Fruit fly (Drosophila melanogaster) whole organism, adult: Measurements from ENCODE around the gene FipoQ.

Source experiments
- CG11617 ChIP-seq: fragments of 200-800 bp; sonication (Bioruptor generic); optimal IDR thresholded peaks from 2 replicates; lab custom pipeline; 2017; ENCODE audit warnings: mild to moderate bottlenecking, missing biosample characterization, missing genetic modification reagents, missing genetic modification characterization
- CG12768 ChIP-seq: fragments of 200-800 bp; sonication (Bioruptor generic); optimal IDR thresholded peaks from 2 replicates; lab custom pipeline; 2017; ENCODE audit warnings: missing biosample characterization, missing genetic modification characterization, mild to moderate bottlenecking, moderate library complexity, missing genetic modification reagents
- CG14711 ChIP-seq: fragments of 200-800 bp; sonication (Bioruptor generic); optimal IDR thresholded peaks from 2 replicates; lab custom pipeline; 2018; ENCODE audit warnings: missing biosample characterization, mild to moderate bottlenecking, missing genetic modification characterization, moderate library complexity
- CG1620 ChIP-seq: fragments of 200-800 bp; sonication (Bioruptor generic); optimal IDR thresholded peaks from 2 replicates; lab custom pipeline; 2016; ENCODE audit warnings: missing biosample characterization, missing genetic modification characterization
- CG33017 ChIP-seq: fragments of 200-800 bp; sonication (Bioruptor generic); optimal IDR thresholded peaks from 2 replicates; lab custom pipeline; 2018; ENCODE audit warnings: missing biosample characterization, mild to moderate bottlenecking, missing genetic modification characterization, moderate library complexity
- CG5204 ChIP-seq: fragments of 200-800 bp; sonication (Bioruptor generic); optimal IDR thresholded peaks from 2 replicates; lab custom pipeline; 2016; ENCODE audit warnings: missing biosample characterization, missing genetic modification characterization
- CG7045 ChIP-seq: fragments of 200-800 bp; sonication (Bioruptor generic); optimal IDR thresholded peaks from 2 replicates; lab custom pipeline; 2017; ENCODE audit warnings: missing biosample characterization, mild to moderate bottlenecking, missing genetic modification characterization
- CG7101 ChIP-seq: fragments of 200-800 bp; sonication (Bioruptor generic); optimal IDR thresholded peaks from 2 replicates; lab custom pipeline; 2018; ENCODE audit warnings: missing biosample characterization, mild to moderate bottlenecking, missing genetic modification characterization, moderate library complexity
- Clk ChIP-seq: fragments of 200-800 bp; sonication (Bioruptor generic); optimal IDR thresholded peaks from 2 replicates; lab custom pipeline; 2017; ENCODE audit warnings: missing biosample characterization, missing genetic modification characterization
- Crg-1 ChIP-seq: fragments of 200-800 bp; sonication (Bioruptor generic); optimal IDR thresholded peaks from 2 replicates; lab custom pipeline; 2016; ENCODE audit warnings: missing biosample characterization, missing genetic modification characterization
- Hr96 ChIP-seq: fragments of 200-800 bp; sonication (Bioruptor generic); optimal IDR thresholded peaks from 2 replicates; lab custom pipeline; 2016; ENCODE audit warnings: missing biosample characterization, missing genetic modification characterization
- Mnt ChIP-seq: fragments of 200-800 bp; sonication (Bioruptor generic); optimal IDR thresholded peaks from 2 replicates; lab custom pipeline; 2016; ENCODE audit warnings: missing biosample characterization, mild to moderate bottlenecking, missing genetic modification characterization
- bab1 ChIP-seq: fragments of 200-800 bp; sonication (Bioruptor generic); optimal IDR thresholded peaks from 3 replicates; lab custom pipeline; 2019; ENCODE audit warnings: missing biosample characterization, mild to moderate bottlenecking, missing genetic modification characterization, moderate library complexity
- cic ChIP-seq: fragments of 200-800 bp; sonication (Bioruptor generic); optimal IDR thresholded peaks from 2 replicates; lab custom pipeline; 2017; ENCODE audit warnings: missing biosample characterization, mild to moderate bottlenecking, missing genetic modification characterization, moderate library complexity
- cnc ChIP-seq, 2 experiments: fragments of >200 bp; optimal IDR thresholded peaks; 2 replicates each; lab custom pipeline; 2017
- kay ChIP-seq: fragments of 200-800 bp; sonication (Bioruptor generic); peaks from one replicate; lab custom pipeline; 2016; ENCODE audit warnings: missing biosample characterization, missing genetic modification characterization, borderline replicate concordance
- ovo ChIP-seq: fragments of 200-800 bp; sonication (Bioruptor generic); optimal IDR thresholded peaks from 2 replicates; lab custom pipeline; 2016; ENCODE audit warnings: missing biosample characterization, missing genetic modification characterization
- pad ChIP-seq: fragments of 200-800 bp; sonication (Bioruptor generic); optimal IDR thresholded peaks from 3 replicates; lab custom pipeline; 2017; ENCODE audit warnings: missing biosample characterization, missing genetic modification characterization, mild to moderate bottlenecking, moderate library complexity, missing genetic modification reagents
- tj ChIP-seq: fragments of 200-800 bp; sonication (Bioruptor generic); optimal IDR thresholded peaks from 3 replicates; lab custom pipeline; 2017; ENCODE audit warnings: missing biosample characterization, mild to moderate bottlenecking, missing genetic modification characterization, moderate library complexity
- toe ChIP-seq: fragments of 200-800 bp; sonication (Bioruptor generic); optimal IDR thresholded peaks from 2 replicates; lab custom pipeline; 2016; ENCODE audit warnings: missing biosample characterization, missing genetic modification characterization

FipoQ gene

DNA sequence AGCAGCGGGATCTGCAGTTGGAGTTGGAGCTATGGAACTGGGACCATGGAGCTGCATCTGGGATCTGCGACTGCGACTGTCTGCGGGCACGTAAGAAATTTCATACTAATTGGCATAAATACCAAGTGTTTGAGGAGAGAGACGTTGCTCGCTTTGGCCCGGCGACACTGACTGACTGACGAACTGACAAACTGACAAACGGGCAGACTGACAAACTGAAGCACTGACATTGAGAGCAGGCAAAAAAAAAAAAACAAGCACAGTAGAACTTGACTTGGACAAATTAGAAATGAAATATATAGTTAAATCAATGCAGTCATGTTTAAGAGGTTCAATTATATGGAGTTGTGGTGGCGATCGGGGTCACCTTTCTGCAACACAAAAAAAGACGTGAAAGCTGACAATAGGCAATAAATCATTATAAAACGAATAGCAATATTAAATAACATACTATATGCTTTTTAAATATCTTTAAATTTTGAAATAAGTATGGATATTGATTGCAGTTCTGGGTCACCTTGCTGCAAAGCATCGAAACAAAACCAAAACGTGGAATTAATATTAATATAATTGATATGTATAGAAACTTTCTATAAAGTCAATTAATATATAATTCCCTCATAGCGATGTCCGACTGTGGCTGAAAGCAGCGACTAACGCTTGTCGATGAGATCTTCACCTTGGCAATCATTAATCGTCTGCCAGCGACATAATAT is 14.1 kb downstream of the FipoQ start:
- no peak for TF ChIP-seq cnc (optimal IDR thresholded peaks at IDR 0.05; lab: Kevin White, UChicago)
- no peak for TF ChIP-seq CG1620 (GFP tag; lab: Kevin White, UChicago)
- TF ChIP-seq CG7101 (tag; lab: Kevin White, UChicago): no peak
- TF ChIP-seq Clk: no peak
- TF ChIP-seq Mnt (GFP tag; lab: Kevin White, UChicago): no peak
- TF ChIP-seq Hr96 (GFP tag; lab: Kevin White, UChicago): no peak
- no peak for TF ChIP-seq CG33017 (tag; lab: Kevin White, UChicago)
- TF ChIP-seq toe (GFP tag; lab: Kevin White, UChicago): no peak
- TF ChIP-seq ovo: no peak
- no peak for TF ChIP-seq CG11617 (GFP tag; lab: Kevin White, UChicago)
- TF ChIP-seq tj (GFP tag; lab: Kevin White, UChicago): no peak
- no peak for TF ChIP-seq cic (GFP tag; lab: Kevin White, UChicago)

dm6 chr3R:29511472-29511871 is 16.9 kb downstream of the FipoQ start:
- TF ChIP-seq CG7045 (GFP tag; lab: Kevin White, UChicago) (no peak), Mnt (GFP tag; lab: Kevin White, UChicago) (no peak), CG33017 (tag; lab: Kevin White, UChicago) (no peak), cnc (optimal IDR thresholded peaks at IDR 0.05; lab: Kevin White, UChicago) (no peak), Crg-1 (GFP tag; lab: Kevin White, UChicago) (no peak), toe (GFP tag; lab: Kevin White, UChicago) (no peak), tj (GFP tag; lab: Kevin White, UChicago) (no peak), CG7101 (tag; lab: Kevin White, UChicago) (no peak), kay (GFP tag; lab: Kevin White, UChicago) (no peak), CG12768 (GFP tag; lab: Kevin White, UChicago) (no peak), bab1 (GFP tag; lab: Kevin White, UChicago) (no peak)

dm6 chr3R:29512306-29513044 is 17.9 kb downstream of the FipoQ start:
- TF ChIP-seq CG5204 (no peak), cnc (optimal IDR thresholded peaks at IDR 0.05; lab: Kevin White, UChicago) (no peak), pad (GFP tag; lab: Kevin White, UChicago) (no peak), CG12768 (GFP tag; lab: Kevin White, UChicago) (no peak), Mnt (GFP tag; lab: Kevin White, UChicago) (no peak), kay (GFP tag; lab: Kevin White, UChicago) (no peak), CG14711 (tag; lab: Kevin White, UChicago) (no peak), Clk (no peak), CG33017 (tag; lab: Kevin White, UChicago) (no peak), ovo (no peak), toe (GFP tag; lab: Kevin White, UChicago) (no peak), CG1620 (GFP tag; lab: Kevin White, UChicago) (no peak), Hr96 (GFP tag; lab: Kevin White, UChicago) (no peak), CG11617 (GFP tag; lab: Kevin White, UChicago) (no peak), tj (GFP tag; lab: Kevin White, UChicago) (no peak), CG7101 (tag; lab: Kevin White, UChicago) (no peak), Crg-1 (GFP tag; lab: Kevin White, UChicago) (no peak)

- TF ChIP-seq CG7101 (tag; lab: Kevin White, UChicago) (no peak), CG5204 (no peak), toe (GFP tag; lab: Kevin White, UChicago) (no peak)
These were observed 20.8 kb downstream of the FipoQ start, which contains the start of gene ND-20L for dm6 chr3R:29515417-29515816. TSS of gene ND-20L (plus strand) at chr3R:29515717.

- TF ChIP-seq Hr96 (GFP tag; lab: Kevin White, UChicago): no peak
- TF ChIP-seq CG11617 (GFP tag; lab: Kevin White, UChicago): no peak
- TF ChIP-seq CG33017 (tag; lab: Kevin White, UChicago): no peak
- no peak for TF ChIP-seq pad (GFP tag; lab: Kevin White, UChicago)
- no peak for TF ChIP-seq cnc (optimal IDR thresholded peaks at IDR 0.05; lab: Kevin White, UChicago)
These were observed 22.2 kb downstream of the FipoQ start for dm6 chr3R:29516766-29517165.

DNA sequence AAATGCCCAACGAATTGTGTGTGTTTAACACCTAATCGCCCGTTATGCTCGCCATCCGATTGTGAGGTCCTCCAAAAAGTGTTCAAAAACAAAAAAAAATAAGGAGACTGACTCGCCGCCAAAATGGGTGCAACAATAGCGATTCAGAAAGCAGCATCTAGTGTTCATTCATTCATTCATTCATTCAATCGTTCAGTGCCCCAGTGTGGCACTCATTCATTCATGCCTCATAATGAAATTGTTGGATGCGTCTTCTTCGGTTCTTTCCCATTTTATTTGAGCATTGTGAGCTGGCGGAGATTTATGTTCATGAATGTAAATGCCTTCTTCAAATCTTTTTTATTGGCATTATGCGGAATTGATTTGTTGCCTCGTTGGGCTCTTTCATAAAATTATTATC is 23.3 kb downstream of the FipoQ start:
- TF ChIP-seq CG14711 (tag; lab: Kevin White, UChicago) (no peak), CG11617 (GFP tag; lab: Kevin White, UChicago) (no peak), toe (GFP tag; lab: Kevin White, UChicago) (no peak), Mnt (GFP tag; lab: Kevin White, UChicago) (no peak), CG7045 (GFP tag; lab: Kevin White, UChicago) (no peak), CG7101 (tag; lab: Kevin White, UChicago) (no peak), Hr96 (GFP tag; lab: Kevin White, UChicago) (no peak), CG12768 (GFP tag; lab: Kevin White, UChicago) (no peak), bab1 (GFP tag; lab: Kevin White, UChicago) (no peak), Crg-1 (GFP tag; lab: Kevin White, UChicago) (no peak), ovo (no peak), kay (GFP tag; lab: Kevin White, UChicago) (no peak), CG5204 (no peak), CG33017 (tag; lab: Kevin White, UChicago) (no peak), tj (GFP tag; lab: Kevin White, UChicago) (no peak), cic (GFP tag; lab: Kevin White, UChicago) (no peak), pad (GFP tag; lab: Kevin White, UChicago) (no peak)
